Worm (Caenorhabditis elegans) whole organism, late embryonic: ENCODE measurements around the gene mab-7.

Experiments used
- C08G9.2 ChIP-seq: sonication (generic microtip); optimal IDR thresholded peaks from 2 replicates; lab custom pipeline; 2016; ENCODE audit warnings: mild to moderate bottlenecking, missing genetic modification characterization, moderate library complexity, missing compliant biosample characterization
- C38D4.7 ChIP-seq: fragments of 200-800 bp; sonication (Bioruptor generic); optimal IDR thresholded peaks from 2 replicates; lab custom pipeline; 2018; ENCODE audit warnings: mild to moderate bottlenecking, missing genetic modification characterization, moderate library complexity, missing compliant biosample characterization
- K02D7.2 ChIP-seq: sonication (generic microtip); optimal IDR thresholded peaks from 2 replicates; lab custom pipeline; 2017; ENCODE audit warnings: mild to moderate bottlenecking, missing genetic modification characterization, missing compliant biosample characterization
- K09A11.1 ChIP-seq: sonication (generic microtip); optimal IDR thresholded peaks from 2 replicates; lab custom pipeline; 2017; ENCODE audit warnings: antibody characterized with exemption, mild to moderate bottlenecking, missing genetic modification characterization, missing compliant biosample characterization; ENCODE audit not compliant: insufficient read depth
- Y22D7AL.16 ChIP-seq: sonication (generic microtip); optimal IDR thresholded peaks from 2 replicates; lab custom pipeline; 2016; ENCODE audit warnings: missing genetic modification characterization, missing compliant biosample characterization
- ahr-1 ChIP-seq: sonication (generic microtip); optimal IDR thresholded peaks from 2 replicates; lab custom pipeline; 2016; ENCODE audit warnings: missing genetic modification characterization, missing compliant biosample characterization
- ama-1 ChIP-seq: fragments of 150-350 bp; optimal IDR thresholded peaks from 2 replicates; lab custom pipeline; 2014
- ceh-19 ChIP-seq: fragments of 200-800 bp; sonication (Bioruptor generic); optimal IDR thresholded peaks from 2 replicates; lab custom pipeline; 2018; ENCODE audit warnings: mild to moderate bottlenecking, missing genetic modification characterization, missing compliant biosample characterization
- ceh-24 ChIP-seq: sonication (generic microtip); optimal IDR thresholded peaks from 2 replicates; lab custom pipeline; 2016; ENCODE audit warnings: mild to moderate bottlenecking, missing genetic modification characterization, missing compliant biosample characterization
- ceh-30 ChIP-seq: fragments of 150-350 bp; optimal IDR thresholded peaks from 2 replicates; lab custom pipeline; 2014; ENCODE audit warnings: missing biosample characterization, missing genetic modification characterization
- ceh-34 ChIP-seq: sonication (generic microtip); optimal IDR thresholded peaks from 2 replicates; lab custom pipeline; 2016; ENCODE audit warnings: mild to moderate bottlenecking, missing genetic modification characterization, missing compliant biosample characterization
- ceh-45 ChIP-seq: fragments of 200-800 bp; sonication (Bioruptor generic); IDR thresholded peaks from 2 replicates; pipeline ENCODE4 v1.3.6; 2022; ENCODE audit warnings: missing genetic modification reagents, missing genetic modification characterization, missing compliant biosample characterization
- ceh-6 ChIP-seq: fragments of 200-800 bp; sonication (Bioruptor generic); optimal IDR thresholded peaks from 2 replicates; lab custom pipeline; 2018; ENCODE audit warnings: mild to moderate bottlenecking, missing genetic modification characterization, missing compliant biosample characterization
- ceh-9 ChIP-seq: sonication (generic microtip); optimal IDR thresholded peaks from 2 replicates; lab custom pipeline; 2016; ENCODE audit warnings: mild to moderate bottlenecking, missing genetic modification characterization, inconsistent platforms, missing compliant biosample characterization
- ets-4 ChIP-seq: sonication (generic microtip); optimal IDR thresholded peaks from 2 replicates; lab custom pipeline; 2016; ENCODE audit warnings: missing genetic modification characterization, missing compliant biosample characterization
- eyg-1 ChIP-seq: sonication (generic microtip); optimal IDR thresholded peaks from 2 replicates; lab custom pipeline; 2016; ENCODE audit warnings: missing genotype, missing genetic modification characterization, missing compliant biosample characterization
- fax-1 ChIP-seq: sonication (generic microtip); optimal IDR thresholded peaks from 2 replicates; lab custom pipeline; 2016; ENCODE audit warnings: missing genotype, missing genetic modification characterization, missing compliant biosample characterization
- fkh-10 ChIP-seq: fragments of 150-350 bp; optimal IDR thresholded peaks from 2 replicates; lab custom pipeline; 2014; ENCODE audit warnings: missing biosample characterization, missing genetic modification reagents, missing genetic modification characterization
- hlh-13 ChIP-seq: fragments of 200-800 bp; sonication (Bioruptor generic); optimal IDR thresholded peaks from 2 replicates; lab custom pipeline; 2018; ENCODE audit warnings: mild to moderate bottlenecking, missing genetic modification characterization, missing compliant biosample characterization
- hlh-15 ChIP-seq: sonication (generic microtip); optimal IDR thresholded peaks from 2 replicates; lab custom pipeline; 2016; ENCODE audit warnings: missing genetic modification characterization, missing compliant biosample characterization
- hlh-30 ChIP-seq: sonication (generic microtip); optimal IDR thresholded peaks from 2 replicates; lab custom pipeline; 2017; ENCODE audit warnings: antibody characterized with exemption, missing genetic modification characterization, missing compliant biosample characterization; ENCODE audit not compliant: insufficient read depth
- hlh-8 ChIP-seq: sonication (generic microtip); optimal IDR thresholded peaks from 2 replicates; lab custom pipeline; 2016; ENCODE audit warnings: missing genotype, missing genetic modification characterization, missing compliant biosample characterization
- lim-6 ChIP-seq: sonication (generic microtip); optimal IDR thresholded peaks from 2 replicates; lab custom pipeline; 2016; ENCODE audit warnings: missing genetic modification characterization, missing compliant biosample characterization
- lin-11 ChIP-seq: fragments of 200-800 bp; sonication (Bioruptor generic); optimal IDR thresholded peaks from 2 replicates; lab custom pipeline; 2018; ENCODE audit warnings: mild to moderate bottlenecking, missing genetic modification characterization, missing compliant biosample characterization
- nhr-11 ChIP-seq: fragments of 150-350 bp; optimal IDR thresholded peaks from 2 replicates; lab custom pipeline; 2014; ENCODE audit warnings: missing biosample characterization, missing genetic modification characterization
- npax-4 ChIP-seq: sonication (generic microtip); optimal IDR thresholded peaks from 2 replicates; lab custom pipeline; 2016; ENCODE audit warnings: missing genetic modification characterization, missing compliant biosample characterization
- pha-4 ChIP-seq: fragments of 150-350 bp; optimal IDR thresholded peaks from 2 replicates; lab custom pipeline; 2018; ENCODE audit warnings: missing biosample characterization, missing genetic modification reagents, missing genetic modification characterization
- pqm-1 ChIP-seq: sonication (generic microtip); optimal IDR thresholded peaks from 2 replicates; lab custom pipeline; 2016; ENCODE audit warnings: missing genetic modification characterization, missing compliant biosample characterization
- ref-2 ChIP-seq: sonication (generic microtip); optimal IDR thresholded peaks from 2 replicates; lab custom pipeline; 2016; ENCODE audit warnings: missing genetic modification characterization, missing compliant biosample characterization
- rnt-1 ChIP-seq: sonication (generic microtip); optimal IDR thresholded peaks from 2 replicates; lab custom pipeline; 2016; ENCODE audit warnings: missing genetic modification characterization, missing compliant biosample characterization
- tbx-2 ChIP-seq: sonication (generic microtip); optimal IDR thresholded peaks from 2 replicates; lab custom pipeline; 2016; ENCODE audit warnings: missing genetic modification characterization, missing compliant biosample characterization
- tbx-7 ChIP-seq: sonication (generic microtip); optimal IDR thresholded peaks from 2 replicates; lab custom pipeline; 2016; ENCODE audit warnings: missing genotype, missing genetic modification characterization, missing compliant biosample characterization
- ttx-3 ChIP-seq: sonication (generic microtip); optimal IDR thresholded peaks from 2 replicates; lab custom pipeline; 2016; ENCODE audit warnings: missing genetic modification reagents, missing genetic modification characterization, missing compliant biosample characterization
- unc-55 ChIP-seq: sonication (generic microtip); optimal IDR thresholded peaks from 2 replicates; lab custom pipeline; 2017; ENCODE audit warnings: missing biosample characterization, missing genetic modification reagents, missing genetic modification characterization
- unc-86 ChIP-seq: sonication (generic microtip); optimal IDR thresholded peaks from 2 replicates; lab custom pipeline; 2016; ENCODE audit warnings: missing genetic modification characterization, missing compliant biosample characterization
- ztf-16 ChIP-seq: sonication (generic microtip); optimal IDR thresholded peaks from 2 replicates; lab custom pipeline; 2017; ENCODE audit warnings: missing genetic modification characterization, missing compliant biosample characterization

mab-7 gene

DNA sequence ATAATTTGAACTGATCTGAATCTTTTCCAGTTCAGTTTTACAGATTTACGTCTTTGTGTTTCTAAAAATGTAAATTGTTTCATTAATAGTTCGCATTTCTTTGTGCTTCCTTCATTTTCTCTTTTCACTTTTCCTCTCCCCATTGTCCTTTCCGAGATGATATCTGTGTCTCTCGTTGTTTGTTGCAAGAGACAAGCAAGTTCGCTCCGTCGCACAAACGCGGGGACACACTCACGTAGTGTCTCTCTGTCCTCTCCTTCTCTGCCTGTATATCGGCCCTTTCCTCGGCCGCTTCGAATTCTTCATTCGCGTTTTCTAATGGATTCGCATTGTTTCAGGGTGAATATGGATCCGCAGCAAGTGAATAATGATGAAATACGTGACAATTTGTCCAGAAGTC, 20.9 kb downstream of the mab-7 start, which contains the start of gene ZC13.1 (continued):
- TF ChIP-seq pha-4, result no peak
- TF ChIP-seq rnt-1, result peak; percentile 61
- TF ChIP-seq ceh-34, result peak; percentile 39
- no peak for TF ChIP-seq ceh-6 (GFP tag; lab: Kevin White, UChicago)
- no peak for TF ChIP-seq hlh-15 (tag; lab: Kevin White, UChicago)
- TF ChIP-seq nhr-11 (tag; lab: Kevin White, UChicago), result no peak
- TF ChIP-seq ets-4 (tag; lab: Kevin White, UChicago), result peak; percentile 0
- TF ChIP-seq ceh-45, result no peak
- TF ChIP-seq ztf-16 (tag; lab: Kevin White, UChicago), result no peak
- TF ChIP-seq eyg-1 (tag; lab: Kevin White, UChicago), result no peak
- TF ChIP-seq lim-6 (tag; lab: Kevin White, UChicago), result no peak
- TF ChIP-seq npax-4 (tag; lab: Kevin White, UChicago), result no peak
- TF ChIP-seq, all 69 proteins: peak for 22

DNA sequence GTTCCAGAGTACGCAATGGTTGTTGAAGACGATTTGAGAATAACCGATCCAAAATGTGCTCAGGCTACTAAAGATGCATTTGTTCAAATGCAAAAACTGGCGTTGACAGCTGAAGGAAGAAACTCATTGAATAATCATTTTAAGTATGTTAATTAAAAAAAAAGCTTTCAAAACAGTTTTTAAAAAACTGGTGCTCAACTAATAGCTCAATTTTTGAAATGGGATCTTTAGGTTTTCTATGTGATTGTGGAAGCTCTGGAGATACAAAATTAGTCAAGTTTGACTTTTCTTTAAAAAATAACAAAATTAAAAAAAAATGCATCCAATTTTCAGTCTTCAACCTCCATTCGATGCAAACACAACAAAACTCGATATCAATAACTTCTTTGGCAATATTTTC, 24.2 kb downstream of the mab-7 start:
- no peak for TF ChIP-seq ceh-9 (tag; lab: Kevin White, UChicago)
- TF ChIP-seq C38D4.7 (GFP tag; lab: Kevin White, UChicago), result no peak
- TF ChIP-seq unc-86 (tag; lab: Kevin White, UChicago), result no peak
- no peak for TF ChIP-seq hlh-13 (GFP tag; lab: Kevin White, UChicago)
- TF ChIP-seq ttx-3 (tag; lab: Kevin White, UChicago), result no peak
- TF ChIP-seq ceh-24 (tag; lab: Kevin White, UChicago), result no peak
- no peak for TF ChIP-seq unc-55 (GFP tag; lab: Kevin White, UChicago)
- TF ChIP-seq K02D7.2 (tag; lab: Kevin White, UChicago), result no peak
- TF ChIP-seq hlh-8 (tag; lab: Kevin White, UChicago), result no peak
- TF ChIP-seq ref-2 (tag; lab: Kevin White, UChicago), result no peak
- TF ChIP-seq fkh-10 (GFP tag; lab: Kevin White, UChicago), result no peak
- TF ChIP-seq ahr-1 (tag; lab: Kevin White, UChicago), result no peak
- no peak for TF ChIP-seq ceh-19
- no peak for TF ChIP-seq ets-4 (tag; lab: Kevin White, UChicago)
- no peak for TF ChIP-seq ceh-45
- TF ChIP-seq ceh-30, result no peak
- TF ChIP-seq K09A11.1 (tag; lab: Kevin White, UChicago), result no peak

DNA sequence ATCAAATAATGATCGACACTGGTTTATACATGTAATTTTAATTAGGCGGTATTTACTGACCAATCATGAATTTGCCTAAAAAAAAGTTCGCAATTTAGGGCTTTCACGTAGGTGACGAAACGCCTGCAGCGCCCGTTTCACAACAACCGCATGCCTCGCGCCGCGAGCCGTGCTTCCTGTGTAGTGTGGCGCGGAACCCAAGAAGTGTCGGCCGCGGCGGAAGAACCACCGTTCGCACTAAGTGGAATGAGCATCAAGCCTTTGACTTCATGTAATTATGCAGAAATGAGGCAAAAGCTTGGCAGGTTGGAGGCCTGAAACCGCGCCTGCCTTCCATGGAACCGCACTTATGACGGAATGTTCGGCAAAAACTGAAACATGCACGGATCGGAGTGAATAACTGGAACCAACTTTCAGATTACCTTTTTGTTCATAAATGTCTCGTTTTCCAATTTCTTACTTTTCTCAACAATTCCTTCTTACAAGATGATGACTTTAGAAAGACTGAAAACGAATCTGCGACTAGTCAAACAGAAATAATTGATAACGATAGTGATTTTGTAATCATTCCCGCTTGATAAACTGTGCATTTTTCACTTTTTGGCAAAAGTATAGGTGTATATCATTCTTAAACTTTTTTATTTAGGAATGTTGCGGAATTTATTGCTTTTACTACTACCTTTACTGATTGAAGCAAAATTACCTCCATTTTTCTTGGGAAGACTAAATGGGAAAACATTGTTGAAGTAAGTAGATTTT, 25.7 kb downstream of the mab-7 start, which contains the start of gene F56F10.1:
Gene F56F10.1 (plus strand): TSS at position 647 of the 759 bp plus-strand sequence.
- no peak for TF ChIP-seq ceh-6 (GFP tag; lab: Kevin White, UChicago)
- no peak for TF ChIP-seq ztf-16 (tag; lab: Kevin White, UChicago)
- no peak for TF ChIP-seq ceh-24 (tag; lab: Kevin White, UChicago)
- TF ChIP-seq ama-1 (lab: Kevin White, UChicago), result no peak
- TF ChIP-seq fax-1 (tag; lab: Kevin White, UChicago), result no peak
- TF ChIP-seq ceh-30, result no peak
- TF ChIP-seq C08G9.2, result no peak
- TF ChIP-seq tbx-2 (tag; lab: Kevin White, UChicago), result no peak
- no peak for TF ChIP-seq tbx-7
- no peak for TF ChIP-seq nhr-11 (tag; lab: Kevin White, UChicago)
- no peak for TF ChIP-seq pqm-1 (tag; lab: Kevin White, UChicago)
- TF ChIP-seq Y22D7AL.16, result no peak
- TF ChIP-seq hlh-30 (tag; lab: Kevin White, UChicago), result no peak
- TF ChIP-seq pha-4, result no peak
- no peak for TF ChIP-seq lin-11 (tag; lab: Kevin White, UChicago)
- TF ChIP-seq ref-2 (tag; lab: Kevin White, UChicago), result no peak
- no peak for TF ChIP-seq unc-86 (tag; lab: Kevin White, UChicago)
